Worm (Caenorhabditis elegans) whole organism, L4 larva: Measurements from ENCODE around the gene K02G10.15.

ENCODE experiments used
- F10B5.3 ChIP-seq: sonication (generic microtip); optimal IDR thresholded peaks from 2 replicates; lab custom pipeline; 2016; ENCODE audit warnings: mild to moderate bottlenecking, missing genetic modification characterization, missing compliant biosample characterization
- F26F4.8 ChIP-seq: fragments of 200-800 bp; sonication (Bioruptor generic); conservative IDR thresholded peaks from 2 replicates; pipeline ENCODE4 v1.3.6; 2022; ENCODE audit warnings: missing genetic modification characterization, missing compliant biosample characterization
- F37D6.2 ChIP-seq: sonication (generic microtip); optimal IDR thresholded peaks from 2 replicates; lab custom pipeline; 2016; ENCODE audit warnings: mild to moderate bottlenecking, missing genetic modification characterization, missing compliant biosample characterization
- F49E8.2 ChIP-seq: sonication (generic microtip); optimal IDR thresholded peaks from 2 replicates; lab custom pipeline; 2016; ENCODE audit warnings: missing compliant biosample characterization, mild to moderate bottlenecking, missing genetic modification characterization, borderline replicate concordance
- R02D3.7 ChIP-seq: fragments of 150-350 bp; sonication (generic microtip); optimal IDR thresholded peaks from 3 replicates; lab custom pipeline; 2014; ENCODE audit warnings: missing biosample characterization, missing genetic modification characterization
- ZK337.2 ChIP-seq: fragments of 200-800 bp; sonication (Bioruptor generic); IDR thresholded peaks from 2 replicates; pipeline ENCODE4 v1.3.6; 2022; ENCODE audit warnings: missing genetic modification reagents, missing genetic modification characterization, missing compliant biosample characterization
- attf-4 ChIP-seq: sonication (generic microtip); optimal IDR thresholded peaks from 3 replicates; lab custom pipeline; 2017; ENCODE audit warnings: missing biosample characterization, missing genetic modification characterization
- ceh-20 ChIP-seq: fragments of 200-800 bp; sonication (Bioruptor generic); IDR thresholded peaks from 2 replicates; pipeline ENCODE4 v1.3.6; 2022; ENCODE audit warnings: missing genetic modification reagents, missing genetic modification characterization, missing compliant biosample characterization
- ceh-32 ChIP-seq: sonication (generic microtip); optimal IDR thresholded peaks from 2 replicates; lab custom pipeline; 2016; ENCODE audit warnings: mild to moderate bottlenecking, missing genetic modification characterization, missing compliant biosample characterization; ENCODE audit not compliant: poor library complexity
- daf-16 ChIP-seq, 3 experiments: sonication (generic microtip); optimal IDR thresholded peaks; 2 replicates each; lab custom pipeline; 2016 to 2017; ENCODE audit warnings: missing genetic modification characterization in 3 of 3, missing genetic modification reagents in 3 of 3, mild to moderate bottlenecking in 2 of 3, missing compliant biosample characterization in 2 of 3, missing biosample characterization in 1 of 3, moderate library complexity in 1 of 3
- daf-19 ChIP-seq: fragments of 200-800 bp; sonication (Bioruptor generic); conservative IDR thresholded peaks from 2 replicates; pipeline ENCODE4 v1.3.6; 2022; ENCODE audit warnings: missing genetic modification characterization, missing compliant biosample characterization
- daf-8 ChIP-seq: fragments of 200-800 bp; sonication (Bioruptor generic); IDR thresholded peaks from 2 replicates; pipeline ENCODE4 v1.3.6; 2022; ENCODE audit warnings: missing genetic modification characterization, missing compliant biosample characterization
- dmd-6 ChIP-seq: fragments of 200-800 bp; sonication (Bioruptor generic); IDR thresholded peaks from 2 replicates; pipeline ENCODE4 v1.3.6; 2022; ENCODE audit warnings: missing genetic modification reagents, missing genetic modification characterization, missing compliant biosample characterization
- dmd-8 ChIP-seq: fragments of 200-800 bp; sonication (Bioruptor generic); IDR thresholded peaks from 2 replicates; pipeline ENCODE4 v1.3.6; 2022; ENCODE audit warnings: missing genetic modification characterization, missing compliant biosample characterization
- egl-43 ChIP-seq: fragments of 200-800 bp; sonication (Bioruptor generic); IDR thresholded peaks from 2 replicates; pipeline ENCODE4 v1.3.6; 2022; ENCODE audit warnings: missing genetic modification reagents, missing genetic modification characterization, missing compliant biosample characterization
- fos-1 ChIP-seq: fragments of 150-350 bp; optimal IDR thresholded peaks from 2 replicates; lab custom pipeline; 2014; ENCODE audit warnings: missing biosample characterization, missing genetic modification characterization
- hlh-11 ChIP-seq: fragments of 200-800 bp; sonication (Bioruptor generic); optimal IDR thresholded peaks from 2 replicates; lab custom pipeline; 2018; ENCODE audit warnings: mild to moderate bottlenecking, missing genetic modification characterization, missing compliant biosample characterization
- lin-13 ChIP-seq: fragments of 150-350 bp; optimal IDR thresholded peaks from 2 replicates; lab custom pipeline; 2014; ENCODE audit warnings: missing biosample characterization, missing genetic modification reagents, missing genetic modification characterization
- lin-15B ChIP-seq: fragments of 150-350 bp; sonication (generic microtip); optimal IDR thresholded peaks from 3 replicates; lab custom pipeline; 2014; ENCODE audit warnings: missing biosample characterization, missing genetic modification characterization
- lin-39 ChIP-seq: fragments of 150-350 bp; optimal IDR thresholded peaks from 2 replicates; lab custom pipeline; 2014; ENCODE audit warnings: missing biosample characterization, missing genetic modification reagents, missing genetic modification characterization
- mdt-29 ChIP-seq: fragments of 200-800 bp; sonication (Bioruptor generic); IDR thresholded peaks from 2 replicates; pipeline ENCODE4 v1.3.6; 2022; ENCODE audit warnings: missing genetic modification reagents, missing genetic modification characterization, missing compliant biosample characterization
- mep-1 ChIP-seq: fragments of 150-350 bp; sonication (generic microtip); optimal IDR thresholded peaks from 3 replicates; lab custom pipeline; 2014; ENCODE audit warnings: missing biosample characterization, missing genetic modification characterization
- mxl-2 ChIP-seq: fragments of 200-800 bp; sonication (Bioruptor generic); conservative IDR thresholded peaks from 2 replicates; pipeline ENCODE4 v1.3.6; 2022; ENCODE audit warnings: missing genetic modification reagents, missing genetic modification characterization, missing compliant biosample characterization
- nhr-10 ChIP-seq: fragments of 150-350 bp; optimal IDR thresholded peaks from 2 replicates; lab custom pipeline; 2014; ENCODE audit warnings: missing biosample characterization, missing genetic modification characterization
- nhr-11 ChIP-seq: fragments of 150-350 bp; optimal IDR thresholded peaks from 2 replicates; lab custom pipeline; 2014; ENCODE audit warnings: missing biosample characterization, missing genetic modification characterization
- nhr-28 ChIP-seq: fragments of 150-350 bp; optimal IDR thresholded peaks from 2 replicates; lab custom pipeline; 2014; ENCODE audit warnings: missing biosample characterization, missing genetic modification characterization
- nhr-6 ChIP-seq: fragments of 150-350 bp; optimal IDR thresholded peaks from 2 replicates; lab custom pipeline; 2014; ENCODE audit warnings: missing biosample characterization, missing genetic modification characterization
- saeg-2 ChIP-seq: fragments of 200-800 bp; sonication (Bioruptor generic); IDR thresholded peaks from 2 replicates; pipeline ENCODE4 v1.3.6; 2022; ENCODE audit warnings: missing genetic modification reagents, missing genetic modification characterization, missing compliant biosample characterization
- sdz-12 ChIP-seq: fragments of 200-800 bp; sonication (Bioruptor generic); optimal IDR thresholded peaks from 2 replicates; lab custom pipeline; 2018; ENCODE audit warnings: mild to moderate bottlenecking, missing genetic modification characterization, missing compliant biosample characterization
- tag-97 ChIP-seq: fragments of 200-800 bp; sonication (Bioruptor generic); IDR thresholded peaks from 2 replicates; pipeline ENCODE4 v1.3.6; 2022; ENCODE audit warnings: missing genetic modification characterization, missing compliant biosample characterization
- tra-1 ChIP-seq: fragments of 200-800 bp; sonication (Bioruptor generic); IDR thresholded peaks from 2 replicates; pipeline ENCODE4 v1.3.6; 2022; ENCODE audit warnings: missing genetic modification reagents, missing genetic modification characterization, missing compliant biosample characterization
- unc-130 ChIP-seq: sonication (generic microtip); optimal IDR thresholded peaks from 2 replicates; lab custom pipeline; 2016; ENCODE audit warnings: missing genetic modification reagents, missing genetic modification characterization, missing compliant biosample characterization
- unc-39 ChIP-seq: sonication (generic microtip); optimal IDR thresholded peaks from 2 replicates; lab custom pipeline; 2017; ENCODE audit warnings: missing biosample characterization, missing genetic modification characterization
- unc-62 ChIP-seq, 3 experiments: fragments of 150-350 bp in 1 of 3; sonication (generic microtip); optimal IDR thresholded peaks in 2 of 3; peaks in 1 of 3; 1 replicate in 1 of 3; 2 replicates in 2 of 3; lab custom pipeline; 2014 to 2017; ENCODE audit warnings: missing biosample characterization in 3 of 3, missing genetic modification characterization in 3 of 3, missing genetic modification reagents in 3 of 3, missing genotype in 1 of 3
- zfp-2 ChIP-seq: sonication (generic microtip); optimal IDR thresholded peaks from 2 replicates; lab custom pipeline; 2016; ENCODE audit warnings: mild to moderate bottlenecking, missing genetic modification characterization, missing compliant biosample characterization
- zfp-3 ChIP-seq: fragments of 200-800 bp; sonication (Bioruptor generic); conservative IDR thresholded peaks from 2 replicates; pipeline ENCODE4 v1.3.6; 2022; ENCODE audit warnings: missing genetic modification reagents, missing genetic modification characterization, missing compliant biosample characterization
- ztf-11 ChIP-seq: fragments of 150-350 bp; optimal IDR thresholded peaks from 2 replicates; lab custom pipeline; 2014; ENCODE audit warnings: missing biosample characterization, missing genetic modification characterization

Gene K02G10.15

DNA sequence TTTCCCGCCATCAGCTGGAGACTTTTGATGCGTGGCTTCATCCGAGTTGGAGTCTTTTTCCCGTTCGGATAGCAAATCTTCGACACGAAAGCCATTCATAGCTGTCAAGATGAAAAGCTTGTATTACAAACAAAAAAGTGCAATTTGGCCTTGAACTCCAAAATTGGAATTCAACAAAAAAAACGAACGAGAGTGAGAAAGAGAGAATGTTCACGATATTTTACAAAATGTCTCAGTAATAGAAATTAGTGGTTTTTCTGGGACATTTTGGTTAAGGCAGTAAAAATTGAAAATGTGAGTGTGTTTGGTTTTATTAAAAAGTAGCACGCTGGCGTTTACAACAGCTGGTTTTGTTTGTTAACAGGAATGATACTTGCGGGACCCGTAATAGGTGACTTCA, 28.5 kb downstream of the K02G10.15 start, which contains the start of gene ceh-1:
Gene ceh-1 (minus strand): TSS at position 101 of the 400 bp plus-strand sequence.
- TF ChIP-seq nhr-11 (no peak), F10B5.3 (tag; lab: Kevin White, UChicago) (no peak), F49E8.2 (tag; lab: Kevin White, UChicago) (no peak)

DNA sequence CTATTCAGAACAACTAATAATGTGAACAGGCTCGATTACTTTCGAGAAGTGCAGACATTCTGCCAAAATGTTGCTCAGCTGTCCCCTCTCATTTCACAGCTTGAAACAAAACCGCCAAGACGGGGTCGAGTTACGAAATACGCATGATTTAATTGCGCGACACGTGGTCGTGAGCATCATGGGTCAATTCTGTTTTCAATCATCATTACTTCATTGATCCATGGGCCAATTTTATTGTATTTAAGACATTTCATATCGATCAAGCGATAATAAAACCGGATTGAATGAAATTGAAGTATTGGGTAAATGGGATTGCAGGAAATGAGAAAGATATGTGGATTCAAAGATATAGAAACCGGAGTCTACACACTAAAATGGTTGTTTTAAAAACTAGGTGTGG, 29.6 kb downstream of the K02G10.15 start:
- TF ChIP-seq nhr-6 (no peak), mdt-29 (no peak), zfp-3 (no peak), nhr-10 (tag; lab: Kevin White, UChicago) (no peak), tra-1 (GFP tag; lab: Robert Waterston, UW) (no peak), mxl-2 (GFP tag; lab: Robert Waterston, UW) (no peak), lin-13 (GFP tag; lab: Kevin White, UChicago) (no peak), dmd-6 (GFP tag; lab: Robert Waterston, UW) (no peak), dmd-8 (no peak), unc-39 (tag; lab: Kevin White, UChicago) (no peak), F37D6.2 (tag; lab: Kevin White, UChicago) (no peak), fos-1 (tag; lab: Kevin White, UChicago) (no peak), daf-8 (GFP tag; lab: Robert Waterston, UW) (no peak), saeg-2 (GFP tag; lab: Robert Waterston, UW) (no peak), R02D3.7 (no peak), unc-130 (GFP tag; lab: Kevin White, UChicago) (no peak), ceh-20 (GFP tag; lab: Robert Waterston, UW) (no peak), egl-43 (GFP tag; lab: Robert Waterston, UW) (no peak)

ce11 chrX:4651428-4651827, 31.1 kb downstream of the K02G10.15 start:
- TF ChIP-seq tag-97 (GFP tag; lab: Robert Waterston, UW), result no peak
- TF ChIP-seq lin-15B, result no peak
- TF ChIP-seq unc-62 (GFP tag; optimal IDR thresholded peaks at IDR 0.05 in 1 of 2; lab: Kevin White, UChicago), result peak in 1 of 2 experiments; percentile 85
- TF ChIP-seq unc-62 (tag; optimal IDR thresholded peaks at IDR 0.05; lab: Kevin White, UChicago), result no peak
- no peak for TF ChIP-seq dmd-6 (GFP tag; lab: Robert Waterston, UW)
- no peak for TF ChIP-seq dmd-8

DNA sequence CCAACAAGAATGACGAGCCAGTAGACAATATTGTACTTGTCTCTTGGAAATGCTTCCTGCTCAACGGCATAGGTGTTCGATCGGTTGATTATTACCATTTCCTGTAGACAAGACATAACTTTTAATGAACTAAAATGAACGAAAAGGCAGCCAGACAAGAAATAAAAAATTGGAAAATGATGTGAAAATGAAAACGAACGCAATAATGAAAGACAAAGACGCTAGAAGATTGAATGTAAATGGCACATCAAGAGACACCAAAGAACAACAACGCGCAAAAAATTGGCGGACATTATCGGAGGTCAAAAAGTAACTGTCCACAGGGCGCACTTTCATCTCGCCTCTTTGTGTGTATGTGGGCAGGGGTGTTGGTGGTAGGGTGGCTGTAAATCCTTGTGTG, 33.4 kb downstream of the K02G10.15 start, which contains the start of gene ent-5:
Gene ent-5 (minus strand): TSS at position 101 of the 400 bp plus-strand sequence.
- TF ChIP-seq sdz-12 (GFP tag; lab: Kevin White, UChicago) (no peak), F26F4.8 (GFP tag; lab: Robert Waterston, UW) (no peak), zfp-2 (tag; lab: Kevin White, UChicago) (no peak), nhr-28 (tag; lab: Kevin White, UChicago) (no peak), daf-19 (GFP tag; lab: Robert Waterston, UW) (no peak), lin-39 (no peak), attf-4 (tag; lab: Kevin White, UChicago) (no peak), unc-39 (tag; lab: Kevin White, UChicago) (no peak), ztf-11 (tag; lab: Kevin White, UChicago) (no peak), daf-16 (GFP tag; optimal IDR thresholded peaks at IDR 0.05; lab: Kevin White, UChicago) (no peak), daf-16 (tag; optimal IDR thresholded peaks at IDR 0.05; lab: Kevin White, UChicago) (no peak), ceh-32 (tag; lab: Kevin White, UChicago) (no peak), ZK337.2 (no peak), mep-1 (tag; lab: Kevin White, UChicago) (no peak), hlh-11 (tag; lab: Kevin White, UChicago) (no peak)
